Worm (Caenorhabditis elegans): ENCODE results near the gene swt-1.

ce11 chrIV:293995-294700, 13.2 kb upstream of the swt-1 start:
- TF ChIP-seq nhr-28 (tag; optimal IDR thresholded peaks at IDR 0.05) = no peak
- no peak for TF ChIP-seq unc-62 (GFP tag; optimal IDR thresholded peaks at IDR 0.05)
